Worm (Caenorhabditis elegans): ENCODE measurements around the gene F32D8.5.

- TF ChIP-seq F13C5.2 (tag; optimal IDR thresholded peaks at IDR 0.05) = no peak
- TF ChIP-seq ama-1 (optimal IDR thresholded peaks at IDR 0.05) = no peak
- TF ChIP-seq flt-1 (GFP tag; IDR thresholded peaks at IDR 0.05) = no peak
- TF ChIP-seq hmbx-1 (tag; optimal IDR thresholded peaks at IDR 0.05) = no peak
- TF ChIP-seq ceh-13 (GFP tag; optimal IDR thresholded peaks at IDR 0.05) = no peak
- no peak for TF ChIP-seq sea-1 (GFP tag; conservative IDR thresholded peaks at IDR 0.05)
- TF ChIP-seq ets-7 (tag; optimal IDR thresholded peaks at IDR 0.05) = no peak
- no peak for TF ChIP-seq tbx-37 (GFP tag; conservative IDR thresholded peaks at IDR 0.05)
Measured at ce11 chrV:10902682-10903081, 8.1 kb downstream of the F32D8.5 start, which contains the start of gene F32D8.8.
